Worm (Caenorhabditis elegans) whole organism, L4 larva: Measurements from ENCODE around the gene arl-5.

Source experiments
- D1046.2 ChIP-seq: fragments of 200-800 bp; sonication (Bioruptor generic); IDR thresholded peaks from 2 replicates; pipeline ENCODE4 v1.3.6; 2022; ENCODE audit warnings: missing genetic modification characterization, missing compliant biosample characterization
- F10B5.3 ChIP-seq: sonication (generic microtip); optimal IDR thresholded peaks from 2 replicates; lab custom pipeline; 2016; ENCODE audit warnings: mild to moderate bottlenecking, missing genetic modification characterization, missing compliant biosample characterization
- F26F4.8 ChIP-seq: fragments of 200-800 bp; sonication (Bioruptor generic); conservative IDR thresholded peaks from 2 replicates; pipeline ENCODE4 v1.3.6; 2022; ENCODE audit warnings: missing genetic modification characterization, missing compliant biosample characterization
- F44E2.7 ChIP-seq: fragments of 200-800 bp; sonication (Bioruptor generic); IDR thresholded peaks from 2 replicates; pipeline ENCODE4 v2.1.2; 2022; ENCODE audit warnings: missing genetic modification characterization, missing compliant biosample characterization
- T20F7.1 ChIP-seq: fragments of 200-800 bp; sonication (Bioruptor generic); optimal IDR thresholded peaks from 2 replicates; lab custom pipeline; 2018; ENCODE audit warnings: mild to moderate bottlenecking, missing genetic modification characterization, missing compliant biosample characterization
- T26A8.4 ChIP-seq: fragments of 200-800 bp; sonication (Bioruptor generic); IDR thresholded peaks from 2 replicates; pipeline ENCODE4 v1.3.6; 2022; ENCODE audit warnings: missing genetic modification characterization, missing compliant biosample characterization
- Y105C5A.15 ChIP-seq: fragments of 200-800 bp; sonication (Bioruptor generic); IDR thresholded peaks from 2 replicates; pipeline ENCODE4 v1.3.6; 2022; ENCODE audit warnings: missing genetic modification characterization, missing compliant biosample characterization
- Y5F2A.4 ChIP-seq: fragments of 200-800 bp; sonication (Bioruptor generic); optimal IDR thresholded peaks from 2 replicates; lab custom pipeline; 2018; ENCODE audit warnings: mild to moderate bottlenecking, missing genetic modification characterization, missing compliant biosample characterization
- ZK337.2 ChIP-seq: fragments of 200-800 bp; sonication (Bioruptor generic); IDR thresholded peaks from 2 replicates; pipeline ENCODE4 v1.3.6; 2022; ENCODE audit warnings: missing genetic modification reagents, missing genetic modification characterization, missing compliant biosample characterization
- aha-1 ChIP-seq: fragments of 150-350 bp; peaks from one replicate; lab custom pipeline; 2014; ENCODE audit warnings: missing biosample characterization, missing genetic modification characterization
- ama-1 ChIP-seq: fragments of 150-350 bp; optimal IDR thresholded peaks from 2 replicates; lab custom pipeline; 2014; ENCODE audit warnings: inconsistent platforms, mixed read lengths
- ceh-20 ChIP-seq: fragments of 200-800 bp; sonication (Bioruptor generic); IDR thresholded peaks from 2 replicates; pipeline ENCODE4 v1.3.6; 2022; ENCODE audit warnings: missing genetic modification reagents, missing genetic modification characterization, missing compliant biosample characterization
- ces-1 ChIP-seq: fragments of 150-350 bp; sonication (generic microtip); optimal IDR thresholded peaks from 4 replicates; lab custom pipeline; 2014; ENCODE audit warnings: missing biosample characterization, missing genetic modification reagents, missing genetic modification characterization
- ctbp-1 ChIP-seq: fragments of 200-800 bp; sonication (Bioruptor generic); IDR thresholded peaks from 2 replicates; pipeline ENCODE4 v1.3.6; 2022; ENCODE audit warnings: missing genetic modification reagents, missing genetic modification characterization, missing compliant biosample characterization
- daf-16 ChIP-seq, 3 experiments: sonication (generic microtip); optimal IDR thresholded peaks; 2 replicates each; lab custom pipeline; 2016 to 2017; ENCODE audit warnings: missing genetic modification characterization in 3 of 3, missing genetic modification reagents in 3 of 3, mild to moderate bottlenecking in 2 of 3, missing compliant biosample characterization in 2 of 3, missing biosample characterization in 1 of 3, moderate library complexity in 1 of 3
- daf-19 ChIP-seq: fragments of 200-800 bp; sonication (Bioruptor generic); conservative IDR thresholded peaks from 2 replicates; pipeline ENCODE4 v1.3.6; 2022; ENCODE audit warnings: missing genetic modification characterization, missing compliant biosample characterization
- dmd-6 ChIP-seq: fragments of 200-800 bp; sonication (Bioruptor generic); IDR thresholded peaks from 2 replicates; pipeline ENCODE4 v1.3.6; 2022; ENCODE audit warnings: missing genetic modification reagents, missing genetic modification characterization, missing compliant biosample characterization
- dmd-8 ChIP-seq: fragments of 200-800 bp; sonication (Bioruptor generic); IDR thresholded peaks from 2 replicates; pipeline ENCODE4 v1.3.6; 2022; ENCODE audit warnings: missing genetic modification characterization, missing compliant biosample characterization
- dve-1 ChIP-seq: sonication (generic microtip); optimal IDR thresholded peaks from 2 replicates; lab custom pipeline; 2017; ENCODE audit warnings: antibody characterized with exemption, mild to moderate bottlenecking, missing genetic modification characterization, missing compliant biosample characterization; ENCODE audit not compliant: insufficient read depth
- egl-27 ChIP-seq: sonication (generic microtip); optimal IDR thresholded peaks from 3 replicates; lab custom pipeline; 2017; ENCODE audit warnings: missing biosample characterization, missing genetic modification reagents, missing genetic modification characterization
- egl-43 ChIP-seq: fragments of 200-800 bp; sonication (Bioruptor generic); IDR thresholded peaks from 2 replicates; pipeline ENCODE4 v1.3.6; 2022; ENCODE audit warnings: missing genetic modification reagents, missing genetic modification characterization, missing compliant biosample characterization
- fos-1 ChIP-seq: fragments of 150-350 bp; optimal IDR thresholded peaks from 2 replicates; lab custom pipeline; 2014; ENCODE audit warnings: missing biosample characterization, missing genetic modification characterization
- gei-8 ChIP-seq: fragments of 200-800 bp; sonication (Bioruptor generic); optimal IDR thresholded peaks from 2 replicates; lab custom pipeline; 2018; ENCODE audit warnings: mild to moderate bottlenecking, missing genetic modification characterization, missing compliant biosample characterization
- hif-1 ChIP-seq, 2 experiments: sonication (generic microtip); optimal IDR thresholded peaks; 2 replicates each; lab custom pipeline; 2016 to 2017; ENCODE audit warnings: missing compliant biosample characterization in 2 of 2, missing genetic modification characterization in 2 of 2, missing genetic modification reagents in 2 of 2, missing genotype in 2 of 2, mild to moderate bottlenecking in 1 of 2
- hlh-30 ChIP-seq: sonication (generic microtip); optimal IDR thresholded peaks from 2 replicates; lab custom pipeline; 2017; ENCODE audit warnings: antibody characterized with exemption, mild to moderate bottlenecking, missing genetic modification characterization, missing compliant biosample characterization; ENCODE audit not compliant: insufficient read depth
- hmg-1.1 ChIP-seq: fragments of 200-800 bp; sonication (Bioruptor generic); IDR thresholded peaks from 2 replicates; pipeline ENCODE4 v1.3.6; 2022; ENCODE audit warnings: missing genetic modification reagents, missing genetic modification characterization, missing compliant biosample characterization
- lim-7 ChIP-seq: fragments of 200-800 bp; sonication (Bioruptor generic); IDR thresholded peaks from 2 replicates; pipeline ENCODE4 v1.3.6; 2022; ENCODE audit warnings: missing genetic modification characterization, missing compliant biosample characterization
- lin-1 ChIP-seq: fragments of 200-800 bp; sonication (Bioruptor generic); IDR thresholded peaks from 2 replicates; pipeline ENCODE4 v1.3.6; 2022; ENCODE audit warnings: missing genetic modification reagents, missing genetic modification characterization, missing compliant biosample characterization
- lin-13 ChIP-seq: fragments of 150-350 bp; optimal IDR thresholded peaks from 2 replicates; lab custom pipeline; 2014; ENCODE audit warnings: missing biosample characterization, missing genetic modification reagents, missing genetic modification characterization
- lin-15B ChIP-seq: fragments of 150-350 bp; sonication (generic microtip); optimal IDR thresholded peaks from 3 replicates; lab custom pipeline; 2014; ENCODE audit warnings: missing biosample characterization, missing genetic modification characterization
- lin-38 ChIP-seq: fragments of 200-800 bp; sonication (Bioruptor generic); IDR thresholded peaks from 2 replicates; pipeline ENCODE4 v1.3.6; 2022; ENCODE audit warnings: missing genetic modification reagents, missing genetic modification characterization, missing compliant biosample characterization
- madf-5 ChIP-seq, 2 experiments: fragments of 200-800 bp; sonication (Bioruptor generic); IDR thresholded peaks; 2 replicates each; pipeline ENCODE4 v1.3.6; 2022; ENCODE audit warnings: missing compliant biosample characterization in 2 of 2, missing genetic modification characterization in 2 of 2
- mes-2 ChIP-seq: sonication (generic microtip); optimal IDR thresholded peaks from 2 replicates; lab custom pipeline; 2016; ENCODE audit warnings: missing genotype, mild to moderate bottlenecking, missing genetic modification characterization, missing compliant biosample characterization; ENCODE audit not compliant: poor library complexity, severe bottlenecking
- mxl-2 ChIP-seq: fragments of 200-800 bp; sonication (Bioruptor generic); conservative IDR thresholded peaks from 2 replicates; pipeline ENCODE4 v1.3.6; 2022; ENCODE audit warnings: missing genetic modification reagents, missing genetic modification characterization, missing compliant biosample characterization
- mxl-3 ChIP-seq: fragments of 200-800 bp; sonication (Bioruptor generic); optimal IDR thresholded peaks from 2 replicates; lab custom pipeline; 2018; ENCODE audit warnings: mild to moderate bottlenecking, missing genetic modification characterization, missing compliant biosample characterization
- nhr-10 ChIP-seq: fragments of 150-350 bp; optimal IDR thresholded peaks from 2 replicates; lab custom pipeline; 2014; ENCODE audit warnings: missing biosample characterization, missing genetic modification characterization
- nhr-102 ChIP-seq: sonication (generic microtip); optimal IDR thresholded peaks from 2 replicates; lab custom pipeline; 2016; ENCODE audit warnings: mild to moderate bottlenecking, missing genetic modification characterization, moderate library complexity, missing compliant biosample characterization
- nhr-111 ChIP-seq: fragments of 200-800 bp; sonication (Bioruptor generic); optimal IDR thresholded peaks from 2 replicates; lab custom pipeline; 2018; ENCODE audit warnings: mild to moderate bottlenecking, missing genetic modification characterization, missing compliant biosample characterization
- nhr-237 ChIP-seq: sonication (generic microtip); optimal IDR thresholded peaks from 2 replicates; lab custom pipeline; 2017; ENCODE audit warnings: missing biosample characterization, missing genetic modification characterization
- nhr-25 ChIP-seq: sonication (generic microtip); optimal IDR thresholded peaks from 2 replicates; lab custom pipeline; 2017; ENCODE audit warnings: missing genetic modification characterization, mild to moderate bottlenecking, missing compliant biosample characterization, antibody characterized with exemption, moderate library complexity, borderline replicate concordance; ENCODE audit not compliant: insufficient read depth
- nhr-28 ChIP-seq: fragments of 150-350 bp; optimal IDR thresholded peaks from 2 replicates; lab custom pipeline; 2014; ENCODE audit warnings: missing biosample characterization, missing genetic modification characterization
- nhr-48 ChIP-seq: sonication (generic microtip); optimal IDR thresholded peaks from 2 replicates; lab custom pipeline; 2016; ENCODE audit warnings: mild to moderate bottlenecking, missing genetic modification characterization, missing compliant biosample characterization
- nhr-76 ChIP-seq: fragments of 150-350 bp; optimal IDR thresholded peaks from 2 replicates; lab custom pipeline; 2014; ENCODE audit warnings: missing biosample characterization, missing genetic modification characterization
- pqm-1 ChIP-seq: sonication (generic microtip); optimal IDR thresholded peaks from 2 replicates; lab custom pipeline; 2017; ENCODE audit warnings: missing biosample characterization, missing genetic modification characterization
- vab-7 ChIP-seq: fragments of 200-800 bp; sonication (Bioruptor generic); IDR thresholded peaks from 2 replicates; pipeline ENCODE4 v1.3.6; 2022; ENCODE audit warnings: missing genetic modification reagents, missing genetic modification characterization, missing compliant biosample characterization
- zag-1 ChIP-seq: fragments of 150-350 bp; optimal IDR thresholded peaks from 2 replicates; lab custom pipeline; 2014; ENCODE audit warnings: missing biosample characterization, missing genetic modification characterization
- zfp-2 ChIP-seq: sonication (generic microtip); optimal IDR thresholded peaks from 2 replicates; lab custom pipeline; 2016; ENCODE audit warnings: mild to moderate bottlenecking, missing genetic modification characterization, missing compliant biosample characterization
- zip-11 ChIP-seq: fragments of 200-800 bp; sonication (Bioruptor generic); IDR thresholded peaks from 2 replicates; pipeline ENCODE4 v1.3.6; 2022; ENCODE audit warnings: missing genetic modification characterization, missing compliant biosample characterization
- ztf-11 ChIP-seq: fragments of 150-350 bp; optimal IDR thresholded peaks from 2 replicates; lab custom pipeline; 2014; ENCODE audit warnings: missing biosample characterization, missing genetic modification characterization
- ztf-7 ChIP-seq: fragments of 150-350 bp; optimal IDR thresholded peaks from 2 replicates; lab custom pipeline; 2014; ENCODE audit warnings: missing biosample characterization, missing genetic modification characterization

The arl-5 gene

ce11 chrIII:9824330-9824934 is 1.4 kb downstream of the arl-5 start, which contains the start of gene lin-52 (continued):
- no peak for TF ChIP-seq lin-13 (GFP tag; lab: Kevin White, UChicago)
- no peak for TF ChIP-seq hmg-1.1 (GFP tag; lab: Robert Waterston, UW)
- TF ChIP-seq F44E2.7 (GFP tag; lab: Robert Waterston, UW) = no peak
- peak; percentile 22; the same call in 1 of the 2 replicates for TF ChIP-seq lin-38
- no peak for TF ChIP-seq fos-1
- TF ChIP-seq ztf-7 (tag; lab: Kevin White, UChicago) = no peak
- no peak for TF ChIP-seq ztf-11
- TF ChIP-seq zag-1 (tag; lab: Kevin White, UChicago) = no peak
- TF ChIP-seq hlh-30 (tag; lab: Kevin White, UChicago) = peak; percentile 1
- TF ChIP-seq nhr-237 (tag; lab: Kevin White, UChicago) = no peak
- TF ChIP-seq lin-1 (GFP tag; lab: Robert Waterston, UW) = 0 out of 2 replicates have a peak, but pooled peaks have one; percentile 30
- TF ChIP-seq Y5F2A.4 (GFP tag; lab: Kevin White, UChicago) = no peak
- peak; percentile 50 for TF ChIP-seq T20F7.1 (GFP tag; lab: Kevin White, UChicago)
- TF ChIP-seq T26A8.4 (GFP tag; lab: Robert Waterston, UW) = peak; percentile 23; the same call in 1 of the 2 replicates
- no peak for TF ChIP-seq daf-16 (GFP tag; optimal IDR thresholded peaks at IDR 0.05; lab: Kevin White, UChicago)
- TF ChIP-seq daf-16 (tag; optimal IDR thresholded peaks at IDR 0.05; lab: Kevin White, UChicago) = peak; percentile 14
- no peak for TF ChIP-seq gei-8 (GFP tag; lab: Kevin White, UChicago)
- TF ChIP-seq vab-7 (GFP tag; lab: Robert Waterston, UW) = no peak
- no peak for TF ChIP-seq nhr-76 (tag; lab: Kevin White, UChicago)
- no peak for TF ChIP-seq hif-1 (tag; optimal IDR thresholded peaks at IDR 0.05; lab: Kevin White, UChicago)
- TF ChIP-seq pqm-1 (tag; lab: Kevin White, UChicago) = no peak
- no peak for TF ChIP-seq ZK337.2
- no peak for TF ChIP-seq lin-15B
- TF ChIP-seq dmd-8 (GFP tag; lab: Robert Waterston, UW) = no peak
- peak; percentile 50 for TF ChIP-seq nhr-102
- no peak for TF ChIP-seq D1046.2
- 0 out of 2 replicates have a peak, but pooled peaks have one; percentile 17 for TF ChIP-seq ctbp-1 (GFP tag; lab: Robert Waterston, UW)
- no peak for TF ChIP-seq lim-7 (GFP tag; lab: Robert Waterston, UW)
- TF ChIP-seq nhr-48 (tag; lab: Kevin White, UChicago) = no peak
- TF ChIP-seq nhr-10 (tag; lab: Kevin White, UChicago) = no peak
- no peak for TF ChIP-seq nhr-25
- 0 out of 2 replicates have a peak, but pooled peaks have one; percentile 6 for TF ChIP-seq mxl-2 (GFP tag; lab: Robert Waterston, UW)
- TF ChIP-seq aha-1 (tag; lab: Kevin White, UChicago) = peak; percentile 91
- no peak for TF ChIP-seq ces-1 (GFP tag; lab: Kevin White, UChicago)
- peak; percentile 76; the same call in 1 of the 2 replicates for TF ChIP-seq daf-19 (GFP tag; lab: Robert Waterston, UW)
- TF ChIP-seq dmd-6 (GFP tag; lab: Robert Waterston, UW) = no peak
- TF ChIP-seq egl-27 = no peak
- no peak for TF ChIP-seq mxl-3 (GFP tag; lab: Kevin White, UChicago)
- TF ChIP-seq nhr-28 (tag; lab: Kevin White, UChicago) = no peak
- TF ChIP-seq zip-11 = no peak
- peak; percentile 70 for TF ChIP-seq ama-1 (lab: Kevin White, UChicago)
- TF ChIP-seq F10B5.3 (tag; lab: Kevin White, UChicago) = no peak
- no peak for TF ChIP-seq madf-5 (GFP tag; IDR thresholded peaks at IDR 0.05; lab: Robert Waterston, UW)
- TF ChIP-seq Y105C5A.15 (GFP tag; lab: Robert Waterston, UW) = no peak
- peak; percentile 22 for TF ChIP-seq dve-1
- TF ChIP-seq mes-2 (tag; lab: Kevin White, UChicago) = peak; percentile 21
- no peak for TF ChIP-seq egl-43
- no peak for TF ChIP-seq ceh-20 (GFP tag; lab: Robert Waterston, UW)
- no peak for TF ChIP-seq zfp-2
- no peak for TF ChIP-seq nhr-111 (GFP tag; lab: Kevin White, UChicago)
- TF ChIP-seq F26F4.8 (GFP tag; lab: Robert Waterston, UW) = no peak
